Worm (Caenorhabditis elegans) whole organism, L4/young adult: ENCODE measurements around the gene F47G9.6.

Experiments
- W03F9.2 ChIP-seq: fragments of 150-350 bp; optimal IDR thresholded peaks from 2 replicates; lab custom pipeline; 2014; ENCODE audit warnings: missing biosample characterization, missing genetic modification characterization
- dao-5 ChIP-seq: sonication (generic microtip); optimal IDR thresholded peaks from 2 replicates; lab custom pipeline; 2016; ENCODE audit warnings: missing genotype, missing genetic modification characterization, moderate library complexity, missing compliant biosample characterization
- him-1 ChIP-seq: sonication (generic microtip); optimal IDR thresholded peaks from 2 replicates; lab custom pipeline; 2016; ENCODE audit warnings: missing genotype, missing genetic modification reagents, missing genetic modification characterization, missing compliant biosample characterization

- TF ChIP-seq W03F9.2 (no peak), him-1 (tag; lab: Kevin White, UChicago) (no peak), dao-5 (tag; lab: Kevin White, UChicago) (no peak)
Measured at ce11 chrV:11363575-11363974, 34.4 kb downstream of the F47G9.6 start.
